Fruit fly (Drosophila melanogaster): ENCODE results near the gene jp.

The jp gene

DNA sequence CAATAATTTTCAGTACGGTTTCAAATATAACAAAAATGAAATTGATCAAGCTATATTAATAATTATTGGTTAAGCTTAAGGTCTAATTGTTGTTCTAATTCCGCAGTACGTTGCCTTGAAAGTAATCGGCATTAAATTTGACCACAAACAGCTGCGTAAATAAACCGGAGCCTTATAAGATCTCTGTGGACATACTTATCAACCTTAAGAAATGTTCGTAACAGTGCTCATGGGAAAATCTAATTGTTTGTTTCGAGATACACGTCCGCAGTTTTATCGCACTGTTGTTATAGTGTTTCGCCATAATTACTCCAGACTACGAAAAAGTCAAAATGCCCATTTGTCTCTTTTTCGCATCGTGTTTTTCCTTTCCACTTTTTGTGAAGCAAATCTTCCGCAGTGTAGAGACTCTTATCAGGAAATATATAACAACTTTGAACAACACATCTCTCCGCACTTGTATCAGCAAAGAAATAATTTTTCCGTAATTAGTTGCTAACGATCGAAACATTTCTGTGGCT is 36.6 kb downstream of the jp start:
- TF ChIP-seq CG15336 (GFP tag; IDR thresholded peaks at IDR 0.05): no peak
- 0 out of 3 replicates have a peak, but pooled peaks have one; percentile 29 for TF ChIP-seq CG6163 (GFP tag; IDR thresholded peaks at IDR 0.05)
- peak; percentile 52 for TF ChIP-seq Eip78C (GFP tag)
- TF ChIP-seq eg (GFP tag; IDR thresholded peaks at IDR 0.05): no peak
- TF ChIP-seq CG32006 (GFP tag; optimal IDR thresholded peaks at IDR 0.05): peak; percentile 44
- peak; percentile 62 for TF ChIP-seq svp (GFP tag)
- TF ChIP-seq fkh (GFP tag; optimal IDR thresholded peaks at IDR 0.05): peak; percentile 54
- TF ChIP-seq CG6276 (GFP tag; optimal IDR thresholded peaks at IDR 0.05): peak; percentile 4
- no peak for TF ChIP-seq OdsH (GFP tag; optimal IDR thresholded peaks at IDR 0.05)

DNA sequence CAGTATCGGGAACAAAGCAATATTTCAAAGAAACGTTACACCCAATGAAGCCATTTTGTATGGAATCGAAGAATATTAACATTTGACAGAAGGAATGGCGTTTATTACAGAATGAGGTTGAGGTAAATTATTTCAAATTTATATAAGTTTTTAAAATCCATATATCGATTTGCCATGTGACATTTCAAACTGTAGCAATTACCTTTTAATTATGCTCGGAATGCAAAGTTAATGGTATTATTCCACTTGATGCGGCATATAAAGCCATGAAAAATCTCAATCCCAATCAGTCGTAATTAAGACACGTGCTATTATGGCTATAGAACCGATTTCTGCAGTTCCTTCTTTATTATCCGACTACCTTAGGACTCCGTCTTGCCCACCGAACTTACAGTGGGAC is 38.3 kb downstream of the jp start, which contains the start of gene CG31883:
TSS of gene CG31883 (plus strand) at position 301 of the 400 bp plus-strand sequence.
- no peak for TF ChIP-seq acj6 (GFP tag; optimal IDR thresholded peaks at IDR 0.05)
- no peak for TF ChIP-seq CG6808 (GFP tag; optimal IDR thresholded peaks at IDR 0.05)
- no peak for TF ChIP-seq fd85E (GFP tag; optimal IDR thresholded peaks at IDR 0.05)
- no peak for TF ChIP-seq CG34406 (GFP tag; optimal IDR thresholded peaks at IDR 0.05)
- no peak for TF ChIP-seq CG8319 (GFP tag; optimal IDR thresholded peaks at IDR 0.05)
- TF ChIP-seq CG31627 (GFP tag; optimal IDR thresholded peaks at IDR 0.05): no peak
- TF ChIP-seq OdsH (GFP tag; optimal IDR thresholded peaks at IDR 0.05): no peak
- no peak for TF ChIP-seq CG10669 (GFP tag; optimal IDR thresholded peaks at IDR 0.05)
- no peak for TF ChIP-seq Eip78C (GFP tag)
- no peak for TF ChIP-seq CG6276 (GFP tag; optimal IDR thresholded peaks at IDR 0.05)
- TF ChIP-seq CG3032 (tag; optimal IDR thresholded peaks at IDR 0.05): no peak
- no peak for TF ChIP-seq eg (GFP tag; IDR thresholded peaks at IDR 0.05)
- TF ChIP-seq spab (GFP tag; optimal IDR thresholded peaks at IDR 0.05): no peak
- TF ChIP-seq CG10631 (GFP tag; optimal IDR thresholded peaks at IDR 0.05): no peak
- no peak for TF ChIP-seq svp (GFP tag)
- TF ChIP-seq Lpt (GFP tag; optimal IDR thresholded peaks at IDR 0.05): no peak
- no peak for TF ChIP-seq CG1621 (tag; optimal IDR thresholded peaks at IDR 0.05)

DNA sequence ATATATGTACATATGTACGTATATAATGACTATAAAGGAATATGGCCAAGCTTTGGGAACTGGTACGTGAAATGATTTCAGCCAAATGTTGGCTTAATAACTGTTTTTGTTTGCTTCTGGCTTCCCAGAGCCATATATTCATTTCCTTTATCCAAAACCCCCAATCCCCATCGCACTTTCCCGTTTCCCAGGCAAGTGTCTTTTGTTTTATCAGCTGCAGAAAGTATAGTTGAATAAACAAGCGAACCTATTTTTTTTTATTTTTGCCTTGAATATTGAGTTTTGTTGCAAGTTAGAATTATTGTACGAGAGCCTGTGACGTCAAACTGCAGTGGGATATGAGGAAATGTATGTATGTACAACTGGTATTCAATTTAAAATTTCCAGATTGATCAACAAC is 40.0 kb downstream of the jp start:
- TF ChIP-seq CG6276 (GFP tag; optimal IDR thresholded peaks at IDR 0.05) (no peak), CG8632 (GFP tag; optimal IDR thresholded peaks at IDR 0.05) (no peak), dsx (GFP tag; optimal IDR thresholded peaks at IDR 0.05; ENCODE audit: poor library complexity, severe bottlenecking) (no peak), CG8319 (GFP tag; optimal IDR thresholded peaks at IDR 0.05) (no peak), CG6808 (GFP tag; optimal IDR thresholded peaks at IDR 0.05) (no peak), Hr39 (GFP tag; optimal IDR thresholded peaks at IDR 0.05) (no peak), CG9139 (GFP tag; optimal IDR thresholded peaks at IDR 0.05) (no peak), CG7368 (GFP tag; optimal IDR thresholded peaks at IDR 0.05) (no peak), Gug (GFP tag; IDR thresholded peaks at IDR 0.05) (no peak), salr (GFP tag; optimal IDR thresholded peaks at IDR 0.05) (no peak), fkh (GFP tag; optimal IDR thresholded peaks at IDR 0.05) (peak; percentile 43), Met (GFP tag; optimal IDR thresholded peaks at IDR 0.05) (no peak), Eip78C (GFP tag) (peak; percentile 7), pdm3 (GFP tag; optimal IDR thresholded peaks at IDR 0.05) (no peak), net (GFP tag; optimal IDR thresholded peaks at IDR 0.05) (no peak), achi (GFP tag; optimal IDR thresholded peaks at IDR 0.05) (no peak), fd85E (GFP tag; optimal IDR thresholded peaks at IDR 0.05) (no peak)

DNA sequence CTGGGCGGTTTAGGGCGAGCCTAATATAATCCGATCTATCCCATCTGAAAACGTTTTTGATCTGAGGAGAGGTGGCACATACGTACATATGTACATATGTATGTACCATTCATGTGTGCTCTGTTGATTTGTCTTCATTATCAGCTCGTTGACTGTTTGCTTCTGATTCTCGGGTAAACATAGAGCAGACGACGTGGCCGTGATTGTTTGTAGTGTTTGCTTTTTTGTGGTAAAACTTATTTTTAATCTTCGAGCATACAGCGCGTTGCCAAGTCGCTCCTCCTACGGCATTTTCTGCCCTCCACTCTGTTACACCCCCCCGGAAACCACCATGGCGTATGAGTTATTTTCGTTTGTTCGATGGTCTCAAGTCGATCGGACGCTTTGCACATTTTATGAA is 40.8 kb downstream of the jp start:
- TF ChIP-seq Ets96B (tag; optimal IDR thresholded peaks at IDR 0.05): no peak
- TF ChIP-seq Hr4 (GFP tag; optimal IDR thresholded peaks at IDR 0.05): no peak
- peak; percentile 26 for TF ChIP-seq CG10631 (GFP tag; optimal IDR thresholded peaks at IDR 0.05)
- no peak for TF ChIP-seq Hr39 (GFP tag; optimal IDR thresholded peaks at IDR 0.05)
- TF ChIP-seq eg (GFP tag; IDR thresholded peaks at IDR 0.05): 0 out of 3 replicates have a peak, but pooled peaks have one; percentile 29
- TF ChIP-seq CG4318 (GFP tag; optimal IDR thresholded peaks at IDR 0.05): no peak
- TF ChIP-seq Eip75B (GFP tag; optimal IDR thresholded peaks at IDR 0.05): no peak
- no peak for TF ChIP-seq CG6854 (GFP tag; optimal IDR thresholded peaks at IDR 0.05)
- 0 out of 2 replicates have a peak, but pooled peaks have one; percentile 21 for TF ChIP-seq Gug (GFP tag; IDR thresholded peaks at IDR 0.05)
- TF ChIP-seq pdm3 (GFP tag; optimal IDR thresholded peaks at IDR 0.05): peak; percentile 1
- TF ChIP-seq acj6 (GFP tag; optimal IDR thresholded peaks at IDR 0.05): peak; percentile 13
- TF ChIP-seq CG11294 (GFP tag; IDR thresholded peaks at IDR 0.05): peak; percentile 19; the same call in 1 of the 2 replicates
- TF ChIP-seq Lpt (GFP tag; optimal IDR thresholded peaks at IDR 0.05): peak; percentile 20
- TF ChIP-seq CG8319 (GFP tag; optimal IDR thresholded peaks at IDR 0.05): no peak
- peak; percentile 1 for TF ChIP-seq CG34406 (GFP tag; optimal IDR thresholded peaks at IDR 0.05)
- TF ChIP-seq lz (GFP tag; optimal IDR thresholded peaks at IDR 0.05): no peak
- TF ChIP-seq Ets21C (GFP tag; optimal IDR thresholded peaks at IDR 0.05): no peak
- no peak for TF ChIP-seq fd59A (GFP tag; optimal IDR thresholded peaks at IDR 0.05)
- no peak for TF ChIP-seq CG31627 (GFP tag; optimal IDR thresholded peaks at IDR 0.05)
- TF ChIP-seq Sox14 (GFP tag; optimal IDR thresholded peaks at IDR 0.05): no peak
- peak; percentile 54 for TF ChIP-seq CG10669 (GFP tag; optimal IDR thresholded peaks at IDR 0.05)
- peak; percentile 59; the same call in 2 of the 3 replicates for TF ChIP-seq CG6163 (GFP tag; IDR thresholded peaks at IDR 0.05)
- TF ChIP-seq fd85E (GFP tag; optimal IDR thresholded peaks at IDR 0.05): no peak
- peak; percentile 3 for TF ChIP-seq CG7368 (GFP tag; optimal IDR thresholded peaks at IDR 0.05)
- TF ChIP-seq Met (GFP tag; optimal IDR thresholded peaks at IDR 0.05): no peak
- TF ChIP-seq svp (GFP tag): no peak
- TF ChIP-seq OdsH (GFP tag; optimal IDR thresholded peaks at IDR 0.05): peak; percentile 17
- no peak for TF ChIP-seq CG16779 (tag; optimal IDR thresholded peaks at IDR 0.05)

All from whole organism, prepupa.